Worm (Caenorhabditis elegans) whole organism, early embryonic: ENCODE measurements around the gene M03B6.3.

Experiments used
- aly-1 ChIP-seq: sonication (generic microtip); optimal IDR thresholded peaks from 2 replicates; lab custom pipeline; 2016; ENCODE audit warnings: missing genetic modification characterization, missing compliant biosample characterization
- ama-1 ChIP-seq: fragments of 150-350 bp; optimal IDR thresholded peaks from 2 replicates; lab custom pipeline; 2014
- ets-7 ChIP-seq: sonication (generic microtip); optimal IDR thresholded peaks from 2 replicates; lab custom pipeline; 2016; ENCODE audit warnings: missing genotype, missing genetic modification characterization, missing compliant biosample characterization
- flt-1 ChIP-seq: fragments of 200-800 bp; sonication (Bioruptor generic); IDR thresholded peaks from 2 replicates; pipeline ENCODE4 v1.3.6; 2022; ENCODE audit warnings: missing genetic modification characterization, missing compliant biosample characterization
- hnd-1 ChIP-seq: sonication (generic microtip); optimal IDR thresholded peaks from 2 replicates; lab custom pipeline; 2016; ENCODE audit warnings: missing genetic modification characterization, missing compliant biosample characterization
- sea-1 ChIP-seq: fragments of 200-800 bp; sonication (Bioruptor generic); conservative IDR thresholded peaks from 2 replicates; pipeline ENCODE4 v1.3.6; 2022; ENCODE audit warnings: missing genetic modification characterization, missing compliant biosample characterization
- tbx-11 ChIP-seq: fragments of 200-800 bp; sonication (Bioruptor generic); IDR thresholded peaks from 2 replicates; pipeline ENCODE4 v1.3.6; 2022; ENCODE audit warnings: missing genetic modification characterization, missing compliant biosample characterization
- tbx-37 ChIP-seq: fragments of 200-800 bp; sonication (Bioruptor generic); conservative IDR thresholded peaks from 2 replicates; pipeline ENCODE4 v1.3.6; 2022; ENCODE audit warnings: missing genetic modification reagents, missing genetic modification characterization, missing compliant biosample characterization

DNA sequence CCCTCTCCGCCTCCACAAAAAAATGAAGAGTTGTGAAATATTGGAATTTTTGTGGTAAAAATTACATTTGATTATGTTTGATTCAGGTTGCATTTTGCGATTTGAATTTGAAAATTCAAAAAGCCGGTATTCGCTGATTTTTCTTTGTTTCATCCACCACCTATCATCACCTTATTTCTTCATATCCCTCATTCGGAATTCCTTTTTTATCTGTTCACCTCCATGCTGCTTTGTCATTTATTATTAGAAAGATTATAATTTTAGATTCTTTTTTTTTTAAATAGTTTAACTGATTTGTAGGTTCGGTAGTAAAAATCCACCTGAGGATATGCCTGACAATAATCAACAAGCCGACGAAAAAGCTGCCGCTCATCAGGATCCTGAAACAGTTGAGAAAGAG lies 11.5 kb downstream of the M03B6.3 start, which contains the start of gene mct-3:
- TF ChIP-seq ama-1 (no peak), sea-1 (GFP tag; lab: Robert Waterston, UW) (no peak), flt-1 (GFP tag; lab: Robert Waterston, UW) (no peak), tbx-37 (no peak), tbx-11 (no peak), aly-1 (tag; lab: Kevin White, UChicago) (no peak), hnd-1 (tag; lab: Kevin White, UChicago) (no peak), ets-7 (tag; lab: Kevin White, UChicago) (no peak)
